Worm (Caenorhabditis elegans) whole organism, young adult: ENCODE data around the gene mars-1.

Source experiments
- C17E4.6 ChIP-seq: fragments of 200-800 bp; sonication (Bioruptor generic); IDR thresholded peaks from 2 replicates; pipeline ENCODE4 v1.3.6; 2022; ENCODE audit warnings: missing genetic modification reagents, missing genetic modification characterization, missing compliant biosample characterization
- F33H1.4 ChIP-seq: fragments of 200-800 bp; sonication (Bioruptor generic); IDR thresholded peaks from 2 replicates; pipeline ENCODE4 v1.3.6; 2022; ENCODE audit warnings: missing genetic modification reagents, missing genetic modification characterization, missing compliant biosample characterization
- ZK185.1 ChIP-seq: sonication (generic microtip); optimal IDR thresholded peaks from 2 replicates; lab custom pipeline; 2016; ENCODE audit warnings: mild to moderate bottlenecking, missing genetic modification characterization, missing compliant biosample characterization; ENCODE audit not compliant: poor library complexity, severe bottlenecking
- ama-1 ChIP-seq, 3 experiments: fragments of 150-350 bp in 1 of 3; sonication (generic microtip) in 2 of 3; optimal IDR thresholded peaks; 2 replicates each; lab custom pipeline; 2014 to 2018; ENCODE audit warnings: missing biosample characterization in 2 of 3, missing genetic modification characterization in 2 of 3, missing genetic modification reagents in 2 of 3
- athp-1 ChIP-seq: sonication (generic microtip); optimal IDR thresholded peaks from 2 replicates; lab custom pipeline; 2017; ENCODE audit warnings: mild to moderate bottlenecking, missing genetic modification characterization, missing compliant biosample characterization
- ceh-58 ChIP-seq: fragments of 200-800 bp; sonication (Bioruptor generic); IDR thresholded peaks from 2 replicates; pipeline ENCODE4 v1.3.6; 2022; ENCODE audit warnings: missing genetic modification characterization, missing compliant biosample characterization
- ets-4 ChIP-seq: fragments of 200-800 bp; sonication (Bioruptor generic); optimal IDR thresholded peaks from 2 replicates; lab custom pipeline; 2018; ENCODE audit warnings: mild to moderate bottlenecking, missing genetic modification characterization, missing compliant biosample characterization
- sea-2 ChIP-seq: fragments of 200-800 bp; sonication (Bioruptor generic); IDR thresholded peaks from 2 replicates; pipeline ENCODE4 v1.3.6; 2022; ENCODE audit warnings: missing genetic modification characterization, missing compliant biosample characterization
- snpc-3.4 ChIP-seq: sonication (generic microtip); optimal IDR thresholded peaks from 2 replicates; lab custom pipeline; 2017; ENCODE audit warnings: missing genetic modification characterization, mild to moderate bottlenecking, missing compliant biosample characterization, antibody characterized with exemption, moderate library complexity, missing genotype, missing genetic modification reagents
- snpc-4 ChIP-seq, 5 experiments: fragments of 150-350 bp in 1 of 5; sonication (generic microtip) in 4 of 5; optimal IDR thresholded peaks; 2 replicates each; lab custom pipeline; 2014 to 2018; ENCODE audit warnings: missing genetic modification characterization in 5 of 5, missing biosample characterization in 3 of 5, antibody characterized with exemption in 2 of 5, mild to moderate bottlenecking in 2 of 5, missing compliant biosample characterization in 2 of 5, missing genotype in 2 of 5, moderate library complexity in 2 of 5, missing genetic modification reagents in 1 of 5
- unc-62 ChIP-seq: fragments of 150-350 bp; optimal IDR thresholded peaks from 2 replicates; lab custom pipeline; 2014; ENCODE audit warnings: missing biosample characterization, missing genetic modification reagents, missing genetic modification characterization

- no peak for TF ChIP-seq snpc-3.4
- TF ChIP-seq ets-4 (GFP tag; lab: Kevin White, UChicago), result no peak
- no peak for TF ChIP-seq unc-62 (GFP tag; lab: Kevin White, UChicago)
- TF ChIP-seq F33H1.4 (GFP tag; lab: Robert Waterston, UW), result no peak
- no peak for TF ChIP-seq C17E4.6 (GFP tag; lab: Robert Waterston, UW)
- no peak for TF ChIP-seq ama-1 (optimal IDR thresholded peaks at IDR 0.05; lab: Kevin White, UChicago)
- no peak for TF ChIP-seq ama-1 (GFP tag; optimal IDR thresholded peaks at IDR 0.05; lab: Kevin White, UChicago)
- no peak for TF ChIP-seq ceh-58
- no peak for TF ChIP-seq athp-1 (tag; lab: Kevin White, UChicago)
- no peak for TF ChIP-seq snpc-4 (GFP tag; optimal IDR thresholded peaks at IDR 0.05; lab: Kevin White, UChicago)
- TF ChIP-seq snpc-4 (tag; optimal IDR thresholded peaks at IDR 0.05; lab: Kevin White, UChicago), result no peak
- TF ChIP-seq sea-2 (GFP tag; lab: Robert Waterston, UW), result no peak
- TF ChIP-seq ZK185.1 (tag; lab: Kevin White, UChicago), result no peak
Observed at ce11 chrIV:11645354-11645753, 10.1 kb upstream of the mars-1 start.
